Fruit fly (Drosophila melanogaster): ENCODE data around the gene CG43288.

The CG43288 gene

dm6 chrX:4206764-4207163 lies 6.1 kb upstream of the CG43288 start:
- TF ChIP-seq CG1620 (GFP tag; optimal IDR thresholded peaks at IDR 0.05) (no peak), CG11617 (GFP tag; optimal IDR thresholded peaks at IDR 0.05) (no peak), CG14711 (tag; optimal IDR thresholded peaks at IDR 0.05) (no peak)

- no peak for TF ChIP-seq tj (GFP tag; optimal IDR thresholded peaks at IDR 0.05)
- TF ChIP-seq kay (GFP tag; ENCODE audit: borderline replicate concordance): no peak
- TF ChIP-seq cnc (optimal IDR thresholded peaks at IDR 0.05): no peak
- TF ChIP-seq CG33017 (tag; optimal IDR thresholded peaks at IDR 0.05): no peak
Measured at dm6 chrX:4214371-4214770, 1.5 kb downstream of the CG43288 start.

DNA sequence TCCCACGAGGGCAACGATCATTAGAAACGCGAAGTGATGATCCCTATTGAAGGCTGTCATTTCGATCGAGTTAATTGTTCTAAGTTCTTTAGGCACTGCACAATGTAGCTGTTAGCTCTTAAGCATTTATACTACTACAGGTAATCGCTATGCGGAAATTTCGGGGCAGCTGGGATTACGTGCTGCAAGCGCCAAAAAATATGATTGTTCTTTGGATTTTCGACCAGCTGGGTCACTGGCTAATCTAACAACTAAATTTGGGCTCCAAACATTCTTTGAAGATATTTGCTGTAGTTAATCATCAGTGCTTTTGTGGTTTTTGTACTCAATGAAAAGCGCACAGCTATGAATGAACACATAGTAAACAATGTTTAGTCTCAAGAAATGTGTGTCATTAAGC lies 4.5 kb downstream of the CG43288 start, which contains the start of gene CG15571:
CG15571 (minus strand) TSS at position 101 of the 400 bp plus-strand sequence.
- TF ChIP-seq tj (GFP tag; optimal IDR thresholded peaks at IDR 0.05) (no peak), pad (GFP tag; optimal IDR thresholded peaks at IDR 0.05) (no peak), CG7045 (GFP tag; optimal IDR thresholded peaks at IDR 0.05) (no peak), Hr96 (GFP tag; optimal IDR thresholded peaks at IDR 0.05) (no peak), toe (GFP tag; optimal IDR thresholded peaks at IDR 0.05) (no peak), CG14711 (tag; optimal IDR thresholded peaks at IDR 0.05) (no peak), CG11617 (GFP tag; optimal IDR thresholded peaks at IDR 0.05) (no peak), CG1620 (GFP tag; optimal IDR thresholded peaks at IDR 0.05) (no peak), cic (GFP tag; optimal IDR thresholded peaks at IDR 0.05) (no peak), cnc (optimal IDR thresholded peaks at IDR 0.05) (no peak), CG5204 (GFP tag; optimal IDR thresholded peaks at IDR 0.05) (no peak), ovo (GFP tag; optimal IDR thresholded peaks at IDR 0.05) (no peak), Clk (GFP tag; optimal IDR thresholded peaks at IDR 0.05) (no peak), CG12768 (GFP tag; optimal IDR thresholded peaks at IDR 0.05) (no peak), Crg-1 (GFP tag; optimal IDR thresholded peaks at IDR 0.05) (no peak), CG7101 (tag; optimal IDR thresholded peaks at IDR 0.05) (no peak), Mnt (GFP tag; optimal IDR thresholded peaks at IDR 0.05) (no peak), CG33017 (tag; optimal IDR thresholded peaks at IDR 0.05) (no peak)

DNA sequence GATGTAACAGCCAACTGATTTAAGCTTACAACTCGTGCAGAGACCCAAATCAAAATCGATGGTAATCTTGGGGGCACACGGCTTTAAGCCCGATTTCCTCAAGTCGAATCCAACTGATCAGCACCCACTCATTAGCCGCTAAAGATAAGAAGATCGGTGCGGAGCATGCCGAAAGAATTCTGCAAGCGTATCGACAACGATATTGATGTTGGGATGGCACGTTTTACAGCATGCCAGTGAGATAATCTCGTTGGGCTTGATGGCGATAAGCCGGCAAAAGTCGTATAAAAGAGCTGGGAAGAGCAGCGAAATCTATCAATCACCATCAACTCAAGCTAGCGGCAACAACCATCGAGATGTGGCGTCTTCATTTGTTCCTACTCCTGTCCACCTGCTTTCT lies 5.0 kb downstream of the CG43288 start, which contains the start of gene CG15570:
CG15570 (plus strand) TSS at position 301 of the 400 bp plus-strand sequence.
- TF ChIP-seq bab1 (GFP tag; optimal IDR thresholded peaks at IDR 0.05) (no peak), kay (GFP tag; ENCODE audit: borderline replicate concordance) (no peak), pad (GFP tag; optimal IDR thresholded peaks at IDR 0.05) (no peak), CG33017 (tag; optimal IDR thresholded peaks at IDR 0.05) (no peak), Mnt (GFP tag; optimal IDR thresholded peaks at IDR 0.05) (no peak), CG5204 (GFP tag; optimal IDR thresholded peaks at IDR 0.05) (no peak), CG1620 (GFP tag; optimal IDR thresholded peaks at IDR 0.05) (no peak), CG12768 (GFP tag; optimal IDR thresholded peaks at IDR 0.05) (no peak), cnc (optimal IDR thresholded peaks at IDR 0.05) (no peak), Crg-1 (GFP tag; optimal IDR thresholded peaks at IDR 0.05) (no peak), CG7101 (tag; optimal IDR thresholded peaks at IDR 0.05) (no peak), Hr96 (GFP tag; optimal IDR thresholded peaks at IDR 0.05) (no peak), ovo (GFP tag; optimal IDR thresholded peaks at IDR 0.05) (no peak), tj (GFP tag; optimal IDR thresholded peaks at IDR 0.05) (no peak), toe (GFP tag; optimal IDR thresholded peaks at IDR 0.05) (no peak), CG7045 (GFP tag; optimal IDR thresholded peaks at IDR 0.05) (no peak), CG14711 (tag; optimal IDR thresholded peaks at IDR 0.05) (no peak), Clk (GFP tag; optimal IDR thresholded peaks at IDR 0.05) (no peak), CG11617 (GFP tag; optimal IDR thresholded peaks at IDR 0.05) (no peak), cic (GFP tag; optimal IDR thresholded peaks at IDR 0.05) (no peak)

- TF ChIP-seq CG1620 (GFP tag; optimal IDR thresholded peaks at IDR 0.05): no peak
- no peak for TF ChIP-seq CG5204 (GFP tag; optimal IDR thresholded peaks at IDR 0.05)
- no peak for TF ChIP-seq Hr96 (GFP tag; optimal IDR thresholded peaks at IDR 0.05)
Measured at dm6 chrX:4225020-4225419, 12.2 kb downstream of the CG43288 start.

DNA sequence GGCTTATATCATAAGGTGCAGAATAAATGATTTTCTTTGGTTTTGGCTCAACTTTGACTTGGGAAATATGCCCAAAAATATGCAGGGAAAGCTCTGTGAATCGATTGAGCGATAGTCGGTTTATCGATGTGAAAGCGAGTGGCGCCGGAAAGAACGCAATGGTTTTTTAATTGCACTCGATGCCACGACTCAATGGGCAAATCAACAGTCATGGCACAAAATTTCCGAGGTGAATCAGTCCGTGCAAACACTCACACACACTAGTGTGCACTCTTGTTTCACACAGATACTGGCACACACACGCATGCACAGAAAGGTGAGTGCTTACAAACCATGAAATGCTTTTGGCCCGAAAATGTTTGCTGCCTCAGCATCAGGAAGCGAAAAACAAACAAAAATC lies 27.3 kb downstream of the CG43288 start:
- TF ChIP-seq Hr96 (GFP tag; optimal IDR thresholded peaks at IDR 0.05) (no peak), CG7101 (tag; optimal IDR thresholded peaks at IDR 0.05) (no peak), CG14711 (tag; optimal IDR thresholded peaks at IDR 0.05) (no peak), CG33017 (tag; optimal IDR thresholded peaks at IDR 0.05) (no peak), CG7045 (GFP tag; optimal IDR thresholded peaks at IDR 0.05) (no peak)

DNA sequence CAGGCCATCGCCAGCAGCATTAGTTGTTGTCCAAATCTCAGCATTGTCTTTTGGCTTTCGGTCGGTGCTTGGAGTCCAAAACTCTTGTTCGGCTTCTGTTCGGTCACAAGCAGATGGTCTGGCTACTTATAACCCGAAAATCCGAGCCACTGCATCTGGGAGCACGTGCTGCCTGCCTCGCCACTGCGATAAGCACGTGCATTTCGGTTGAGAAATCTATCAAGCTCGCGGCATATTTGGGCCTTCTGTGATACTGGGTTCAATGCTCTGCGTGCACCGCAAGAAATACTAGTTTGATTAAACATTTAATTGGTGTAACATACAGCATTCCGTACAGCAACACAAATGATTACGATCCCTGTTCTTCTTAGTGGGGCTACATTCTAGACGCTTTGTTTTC lies 29.9 kb downstream of the CG43288 start, which contains the start of gene Femcoat:
Femcoat (minus strand) TSS at position 101 of the 400 bp plus-strand sequence.
- no peak for TF ChIP-seq Hr96 (GFP tag; optimal IDR thresholded peaks at IDR 0.05)
- TF ChIP-seq ovo (GFP tag; optimal IDR thresholded peaks at IDR 0.05): no peak
- TF ChIP-seq bab1 (GFP tag; optimal IDR thresholded peaks at IDR 0.05): no peak
- TF ChIP-seq CG12768 (GFP tag; optimal IDR thresholded peaks at IDR 0.05): no peak
- no peak for TF ChIP-seq toe (GFP tag; optimal IDR thresholded peaks at IDR 0.05)
- TF ChIP-seq Mnt (GFP tag; optimal IDR thresholded peaks at IDR 0.05): no peak
- TF ChIP-seq CG11617 (GFP tag; optimal IDR thresholded peaks at IDR 0.05): no peak
- TF ChIP-seq CG7045 (GFP tag; optimal IDR thresholded peaks at IDR 0.05): no peak
- no peak for TF ChIP-seq CG7101 (tag; optimal IDR thresholded peaks at IDR 0.05)
- TF ChIP-seq tj (GFP tag; optimal IDR thresholded peaks at IDR 0.05): no peak
- TF ChIP-seq pad (GFP tag; optimal IDR thresholded peaks at IDR 0.05): no peak
- no peak for TF ChIP-seq cic (GFP tag; optimal IDR thresholded peaks at IDR 0.05)
- no peak for TF ChIP-seq CG1620 (GFP tag; optimal IDR thresholded peaks at IDR 0.05)

Data from whole organism, adult.